Worm (Caenorhabditis elegans) whole organism, L3 larva: ENCODE results near the gene T01H3.2.

ENCODE experiments used
- R02D3.7 ChIP-seq: fragments of 150-350 bp; optimal IDR thresholded peaks from 2 replicates; lab custom pipeline; 2014; ENCODE audit warnings: missing biosample characterization, missing genetic modification characterization
- ZK546.5 ChIP-seq: sonication (generic microtip); optimal IDR thresholded peaks from 2 replicates; lab custom pipeline; 2017; ENCODE audit warnings: missing biosample characterization, missing genetic modification characterization
- aly-2 ChIP-seq: fragments of 150-350 bp; optimal IDR thresholded peaks from 2 replicates; lab custom pipeline; 2014; ENCODE audit warnings: missing biosample characterization, missing genetic modification characterization
- ama-1 ChIP-seq: fragments of 150-350 bp; optimal IDR thresholded peaks from 2 replicates; lab custom pipeline; 2018
- ceh-16 ChIP-seq: sonication (generic microtip); optimal IDR thresholded peaks from 2 replicates; lab custom pipeline; 2017; ENCODE audit warnings: missing biosample characterization, missing genetic modification characterization
- ceh-28 ChIP-seq: fragments of 150-350 bp; optimal IDR thresholded peaks from 2 replicates; lab custom pipeline; 2014; ENCODE audit warnings: missing biosample characterization, missing genetic modification reagents, missing genetic modification characterization
- ceh-82 ChIP-seq: fragments of 150-350 bp; optimal IDR thresholded peaks from 2 replicates; lab custom pipeline; 2014; ENCODE audit warnings: missing biosample characterization, missing genetic modification characterization
- ceh-9 ChIP-seq: sonication (generic microtip); optimal IDR thresholded peaks from 2 replicates; lab custom pipeline; 2018; ENCODE audit warnings: missing biosample characterization, missing genetic modification characterization
- daf-12 ChIP-seq: fragments of 150-350 bp; optimal IDR thresholded peaks from 2 replicates; lab custom pipeline; 2014; ENCODE audit warnings: missing biosample characterization, missing genetic modification reagents, missing genetic modification characterization
- egl-27 ChIP-seq: sonication (generic microtip); optimal IDR thresholded peaks from 4 replicates; lab custom pipeline; 2017; ENCODE audit warnings: missing biosample characterization, missing genetic modification reagents, missing genetic modification characterization
- egl-5 ChIP-seq: fragments of 150-350 bp; optimal IDR thresholded peaks from 2 replicates; lab custom pipeline; 2017; ENCODE audit warnings: missing biosample characterization, missing genetic modification reagents, missing genetic modification characterization, inconsistent platforms
- elt-1 ChIP-seq: fragments of 150-350 bp; optimal IDR thresholded peaks from 2 replicates; lab custom pipeline; 2014; ENCODE audit warnings: missing biosample characterization, missing genetic modification characterization
- elt-2 ChIP-seq: sonication (generic microtip); optimal IDR thresholded peaks from 2 replicates; lab custom pipeline; 2016; ENCODE audit warnings: missing genetic modification reagents, mild to moderate bottlenecking, missing genetic modification characterization, missing compliant biosample characterization
- elt-3 ChIP-seq, 3 experiments: fragments of 150-350 bp in 1 of 3; sonication (generic microtip) in 2 of 3; optimal IDR thresholded peaks; 2 replicates in 2 of 3; 4 replicates in 1 of 3; lab custom pipeline; 2014 to 2017; ENCODE audit warnings: missing biosample characterization in 3 of 3, missing genetic modification characterization in 3 of 3
- eor-1 ChIP-seq, 2 experiments: fragments of 150-350 bp; optimal IDR thresholded peaks; 2 replicates each; lab custom pipeline; 2014 to 2018; ENCODE audit warnings: missing biosample characterization in 2 of 2, missing genetic modification characterization in 2 of 2
- fkh-10 ChIP-seq: sonication (generic microtip); optimal IDR thresholded peaks from 2 replicates; lab custom pipeline; 2017; ENCODE audit warnings: missing biosample characterization, missing genetic modification reagents, missing genetic modification characterization
- fkh-2 ChIP-seq: fragments of 150-350 bp; optimal IDR thresholded peaks from 2 replicates; lab custom pipeline; 2014; ENCODE audit warnings: missing biosample characterization, missing genetic modification reagents, missing genetic modification characterization
- fos-1 ChIP-seq: fragments of 150-350 bp; optimal IDR thresholded peaks from 2 replicates; lab custom pipeline; 2014; ENCODE audit warnings: missing biosample characterization, missing genetic modification characterization
- hmg-11 ChIP-seq: sonication (generic microtip); optimal IDR thresholded peaks from 2 replicates; lab custom pipeline; 2016; ENCODE audit warnings: missing genetic modification characterization, missing compliant biosample characterization
- jun-1 ChIP-seq: fragments of 150-350 bp; optimal IDR thresholded peaks from 2 replicates; lab custom pipeline; 2014; ENCODE audit warnings: missing biosample characterization, missing genetic modification reagents, missing genetic modification characterization
- lin-15B ChIP-seq: fragments of 150-350 bp; optimal IDR thresholded peaks from 2 replicates; lab custom pipeline; 2014; ENCODE audit warnings: missing biosample characterization, missing genetic modification characterization
- lin-39 ChIP-seq: fragments of 150-350 bp; optimal IDR thresholded peaks from 2 replicates; lab custom pipeline; 2018; ENCODE audit warnings: missing biosample characterization, missing genetic modification reagents, missing genetic modification characterization
- lsy-12 ChIP-seq: sonication (generic microtip); optimal IDR thresholded peaks from 2 replicates; lab custom pipeline; 2016; ENCODE audit warnings: mild to moderate bottlenecking, missing genetic modification characterization, missing compliant biosample characterization
- mdl-1 ChIP-seq: fragments of 150-350 bp; optimal IDR thresholded peaks from 2 replicates; lab custom pipeline; 2014; ENCODE audit warnings: missing biosample characterization, missing genetic modification characterization
- mml-1 ChIP-seq: fragments of 150-350 bp; sonication (generic microtip); optimal IDR thresholded peaks from 3 replicates; lab custom pipeline; 2014; ENCODE audit warnings: missing biosample characterization, missing genetic modification characterization
- nfya-1 ChIP-seq: sonication (generic microtip); optimal IDR thresholded peaks from 2 replicates; lab custom pipeline; 2017; ENCODE audit warnings: missing genetic modification characterization, mild to moderate bottlenecking, missing compliant biosample characterization, antibody characterized with exemption, moderate library complexity; ENCODE audit not compliant: insufficient read depth
- nhr-11 ChIP-seq: fragments of 150-350 bp; optimal IDR thresholded peaks from 2 replicates; lab custom pipeline; 2014; ENCODE audit warnings: missing biosample characterization, missing genetic modification characterization
- nhr-12 ChIP-seq: fragments of 150-350 bp; optimal IDR thresholded peaks from 2 replicates; lab custom pipeline; 2014; ENCODE audit warnings: missing biosample characterization, missing genetic modification characterization
- nhr-23 ChIP-seq: fragments of 150-350 bp; optimal IDR thresholded peaks from 2 replicates; lab custom pipeline; 2014; ENCODE audit warnings: missing biosample characterization, missing genetic modification reagents, missing genetic modification characterization
- nhr-237 ChIP-seq: fragments of 150-350 bp; optimal IDR thresholded peaks from 2 replicates; lab custom pipeline; 2014; ENCODE audit warnings: missing biosample characterization, missing genetic modification characterization
- nhr-25 ChIP-seq: sonication (generic microtip); optimal IDR thresholded peaks from 2 replicates; lab custom pipeline; 2017; ENCODE audit warnings: missing biosample characterization, missing genetic modification characterization
- nhr-28 ChIP-seq: fragments of 150-350 bp; optimal IDR thresholded peaks from 2 replicates; lab custom pipeline; 2014; ENCODE audit warnings: missing biosample characterization, missing genetic modification characterization
- nhr-43 ChIP-seq: sonication (generic microtip); optimal IDR thresholded peaks from 2 replicates; lab custom pipeline; 2016; ENCODE audit warnings: mild to moderate bottlenecking, missing genetic modification characterization, missing compliant biosample characterization; ENCODE audit not compliant: poor library complexity, severe bottlenecking
- nhr-67 ChIP-seq: fragments of 150-350 bp; optimal IDR thresholded peaks from 2 replicates; lab custom pipeline; 2014; ENCODE audit warnings: missing biosample characterization, missing genetic modification characterization
- nhr-76 ChIP-seq: fragments of 150-350 bp; sonication (generic microtip); optimal IDR thresholded peaks from 5 replicates; lab custom pipeline; 2014; ENCODE audit warnings: missing biosample characterization, missing genetic modification characterization
- nhr-77 ChIP-seq: fragments of 150-350 bp; optimal IDR thresholded peaks from 2 replicates; lab custom pipeline; 2014; ENCODE audit warnings: missing biosample characterization, missing genetic modification characterization
- pha-4 ChIP-seq: fragments of 150-350 bp; optimal IDR thresholded peaks from 2 replicates; lab custom pipeline; 2014; ENCODE audit warnings: missing biosample characterization, missing genetic modification reagents, missing genetic modification characterization
- pqm-1 ChIP-seq: fragments of 150-350 bp; optimal IDR thresholded peaks from 2 replicates; lab custom pipeline; 2017; ENCODE audit warnings: missing biosample characterization, missing genetic modification characterization, inconsistent platforms
- sea-2 ChIP-seq: fragments of 150-350 bp; sonication (generic microtip); optimal IDR thresholded peaks from 4 replicates; lab custom pipeline; 2014; ENCODE audit warnings: missing biosample characterization, missing genetic modification reagents, missing genetic modification characterization
- skn-1 ChIP-seq: fragments of 150-350 bp; optimal IDR thresholded peaks from 2 replicates; lab custom pipeline; 2014; ENCODE audit warnings: missing biosample characterization, missing genetic modification characterization
- snpc-4 ChIP-seq: fragments of 150-350 bp; optimal IDR thresholded peaks from 2 replicates; lab custom pipeline; 2014; ENCODE audit warnings: missing biosample characterization, missing genetic modification characterization
- tbx-2 ChIP-seq: sonication (generic microtip); optimal IDR thresholded peaks from 2 replicates; lab custom pipeline; 2016; ENCODE audit warnings: mild to moderate bottlenecking, missing genetic modification characterization, missing compliant biosample characterization
- unc-39 ChIP-seq: sonication (generic microtip); optimal IDR thresholded peaks from 4 replicates; lab custom pipeline; 2017; ENCODE audit warnings: missing biosample characterization, missing genetic modification characterization
- unc-62 ChIP-seq: fragments of 150-350 bp; sonication (generic microtip); optimal IDR thresholded peaks from 4 replicates; lab custom pipeline; 2014; ENCODE audit warnings: missing biosample characterization, missing genetic modification reagents, missing genetic modification characterization
- zag-1 ChIP-seq: fragments of 150-350 bp; optimal IDR thresholded peaks from 2 replicates; lab custom pipeline; 2014; ENCODE audit warnings: missing biosample characterization, missing genetic modification characterization
- ztf-11 ChIP-seq: fragments of 150-350 bp; optimal IDR thresholded peaks from 2 replicates; lab custom pipeline; 2014; ENCODE audit warnings: missing biosample characterization, missing genetic modification characterization
- ztf-4 ChIP-seq: fragments of 150-350 bp; optimal IDR thresholded peaks from 2 replicates; lab custom pipeline; 2014; ENCODE audit warnings: missing biosample characterization, missing genetic modification characterization

Gene T01H3.2

ce11 chrII:7889321-7889720, 11.5 kb upstream of the T01H3.2 start:
- no peak for TF ChIP-seq egl-27
- TF ChIP-seq pqm-1 (tag; lab: Kevin White, UChicago) = peak; percentile 57
- peak; percentile 74 for TF ChIP-seq elt-2 (tag; lab: Kevin White, UChicago)
- TF ChIP-seq ceh-16 (tag; lab: Kevin White, UChicago) = no peak

DNA sequence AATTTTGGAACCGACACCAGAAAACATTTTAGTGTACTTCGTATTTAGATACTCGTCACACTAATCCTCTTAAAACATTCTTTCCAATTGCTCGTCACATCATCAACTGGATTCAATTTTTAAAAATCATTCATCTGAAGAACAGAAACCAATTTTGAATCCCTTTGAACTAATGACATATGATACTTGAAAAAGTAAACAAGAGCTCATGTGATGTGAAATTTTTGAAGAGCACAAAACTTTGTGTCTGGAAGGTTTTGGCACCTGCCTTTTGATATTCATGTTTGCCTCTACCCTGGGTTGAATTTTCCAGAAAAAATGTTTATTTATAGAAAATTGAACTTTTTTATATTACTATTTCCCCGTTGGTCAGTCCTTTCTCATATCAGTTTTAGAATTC, 11.0 kb upstream of the T01H3.2 start:
- no peak for TF ChIP-seq nhr-43 (tag; lab: Kevin White, UChicago)
- no peak for TF ChIP-seq fos-1 (tag; lab: Kevin White, UChicago)
- no peak for TF ChIP-seq ztf-11
- peak; percentile 15 for TF ChIP-seq pqm-1 (tag; lab: Kevin White, UChicago)
- TF ChIP-seq zag-1 (tag; lab: Kevin White, UChicago) = no peak
- no peak for TF ChIP-seq mml-1 (tag; lab: Kevin White, UChicago)
- no peak for TF ChIP-seq R02D3.7
- TF ChIP-seq egl-27 = no peak
- TF ChIP-seq eor-1 (tag; optimal IDR thresholded peaks at IDR 0.05; lab: Kevin White, UChicago) = no peak
- TF ChIP-seq tbx-2 (tag; lab: Kevin White, UChicago) = no peak
- TF ChIP-seq nhr-23 (tag; lab: Kevin White, UChicago) = no peak
- no peak for TF ChIP-seq aly-2 (tag; lab: Kevin White, UChicago)
- peak; percentile 43 for TF ChIP-seq elt-2 (tag; lab: Kevin White, UChicago)
- no peak for TF ChIP-seq sea-2 (GFP tag; lab: Kevin White, UChicago)
- no peak for TF ChIP-seq fkh-2 (tag; lab: Kevin White, UChicago)
- peak; percentile 89 for TF ChIP-seq pha-4 (tag; lab: Kevin White, UChicago)
- no peak for TF ChIP-seq ZK546.5 (tag; lab: Kevin White, UChicago)

ce11 chrII:7887295-7887694, 9.5 kb upstream of the T01H3.2 start:
- TF ChIP-seq hmg-11 (tag; lab: Kevin White, UChicago) (peak; percentile 36), ceh-16 (tag; lab: Kevin White, UChicago) (no peak), aly-2 (tag; lab: Kevin White, UChicago) (no peak), mdl-1 (tag; lab: Kevin White, UChicago) (no peak), nhr-23 (tag; lab: Kevin White, UChicago) (peak; percentile 1), lsy-12 (no peak), ceh-82 (tag; lab: Kevin White, UChicago) (no peak), unc-62 (GFP tag; lab: Kevin White, UChicago) (no peak), nhr-237 (tag; lab: Kevin White, UChicago) (no peak), unc-39 (no peak), nhr-76 (no peak), zag-1 (tag; lab: Kevin White, UChicago) (no peak), fos-1 (tag; lab: Kevin White, UChicago) (no peak), tbx-2 (tag; lab: Kevin White, UChicago) (no peak), nhr-11 (tag; lab: Kevin White, UChicago) (peak; percentile 91), elt-3 (tag; optimal IDR thresholded peaks at IDR 0.05; lab: Kevin White, UChicago) (no peak), nhr-28 (tag; lab: Kevin White, UChicago) (no peak), elt-2 (tag; lab: Kevin White, UChicago) (no peak), ceh-28 (tag; lab: Kevin White, UChicago) (peak; percentile 8), pha-4 (tag; lab: Kevin White, UChicago) (peak; percentile 32), nhr-25 (tag; lab: Kevin White, UChicago) (peak; percentile 61), fkh-10 (GFP tag; lab: Kevin White, UChicago) (peak; percentile 69), jun-1 (tag; lab: Kevin White, UChicago) (peak; percentile 22), eor-1 (tag; optimal IDR thresholded peaks at IDR 0.05; lab: Kevin White, UChicago) (no peak), snpc-4 (peak; percentile 45), ztf-4 (tag; lab: Kevin White, UChicago) (no peak), egl-5 (tag; lab: Kevin White, UChicago) (peak; percentile 72), pqm-1 (tag; lab: Kevin White, UChicago) (no peak), nhr-67 (tag; lab: Kevin White, UChicago) (no peak), elt-1 (tag; lab: Kevin White, UChicago) (no peak), ZK546.5 (tag; lab: Kevin White, UChicago) (no peak), daf-12 (tag; lab: Kevin White, UChicago) (no peak), lin-39 (peak; percentile 67), sea-2 (GFP tag; lab: Kevin White, UChicago) (peak; percentile 27), mml-1 (tag; lab: Kevin White, UChicago) (no peak), nfya-1 (tag; lab: Kevin White, UChicago) (peak; percentile 63), nhr-12 (tag; lab: Kevin White, UChicago) (no peak), nhr-43 (tag; lab: Kevin White, UChicago) (no peak), nhr-77 (no peak), ama-1 (lab: Kevin White, UChicago) (peak; percentile 53), fkh-2 (tag; lab: Kevin White, UChicago) (peak; percentile 87), skn-1 (peak; percentile 19), ceh-9 (tag; lab: Kevin White, UChicago) (no peak), egl-27 (no peak), R02D3.7 (no peak), lin-15B (tag; lab: Kevin White, UChicago) (peak; percentile 7), ztf-11 (no peak)
- TF ChIP-seq, all 47 proteins: peak for 17
